Worm (Caenorhabditis elegans) whole organism, L1 larva: ENCODE data around the gene Y105C5A.15.

Experiments used
- F16B12.6 ChIP-seq: fragments of 150-350 bp; optimal IDR thresholded peaks from 2 replicates; lab custom pipeline; 2014; ENCODE audit warnings: missing biosample characterization, missing genetic modification characterization
- Y116A8C.19 ChIP-seq: sonication (generic microtip); optimal IDR thresholded peaks from 2 replicates; lab custom pipeline; 2016; ENCODE audit warnings: missing compliant biosample characterization, missing genetic modification characterization, borderline replicate concordance
- ceh-8 ChIP-seq: fragments of 200-800 bp; sonication (Bioruptor generic); optimal IDR thresholded peaks from 2 replicates; lab custom pipeline; 2018; ENCODE audit warnings: mild to moderate bottlenecking, missing genetic modification characterization, moderate library complexity, missing compliant biosample characterization
- ceh-82 ChIP-seq, 3 experiments: fragments of 150-350 bp in 1 of 3; sonication (generic microtip) in 2 of 3; optimal IDR thresholded peaks; 2 replicates each; lab custom pipeline; 2014 to 2017; ENCODE audit warnings: missing biosample characterization in 3 of 3, missing genetic modification characterization in 3 of 3
- ceh-88 ChIP-seq: fragments of 200-800 bp; sonication (Bioruptor generic); IDR thresholded peaks from 2 replicates; pipeline ENCODE4 v1.3.6; 2022; ENCODE audit warnings: missing genetic modification characterization, missing compliant biosample characterization
- ceh-90 ChIP-seq: sonication (generic microtip); optimal IDR thresholded peaks from 2 replicates; lab custom pipeline; 2016; ENCODE audit warnings: missing genetic modification characterization, missing compliant biosample characterization
- dsc-1 ChIP-seq: sonication (generic microtip); optimal IDR thresholded peaks from 2 replicates; lab custom pipeline; 2016; ENCODE audit warnings: mild to moderate bottlenecking, missing genetic modification characterization, missing compliant biosample characterization
- egl-13 ChIP-seq: sonication (generic microtip); optimal IDR thresholded peaks from 2 replicates; lab custom pipeline; 2016; ENCODE audit warnings: missing genotype, missing genetic modification reagents, missing genetic modification characterization, missing compliant biosample characterization
- elt-3 ChIP-seq, 6 experiments: fragments of 150-350 bp in 1 of 6; sonication (generic microtip); optimal IDR thresholded peaks; 2 replicates each; lab custom pipeline; 2017 to 2018; ENCODE audit warnings: missing biosample characterization in 6 of 6, missing genetic modification characterization in 6 of 6, inconsistent platforms in 1 of 6
- fkh-4 ChIP-seq: sonication (generic microtip); optimal IDR thresholded peaks from 2 replicates; lab custom pipeline; 2016; ENCODE audit warnings: missing compliant biosample characterization, missing genetic modification characterization, borderline replicate concordance
- fos-1 ChIP-seq: fragments of 150-350 bp; optimal IDR thresholded peaks from 2 replicates; lab custom pipeline; 2014; ENCODE audit warnings: missing biosample characterization, missing genetic modification characterization
- hlh-4 ChIP-seq: sonication (generic microtip); optimal IDR thresholded peaks from 2 replicates; lab custom pipeline; 2016; ENCODE audit warnings: mild to moderate bottlenecking, missing genetic modification characterization, missing compliant biosample characterization
- irx-1 ChIP-seq: sonication (generic microtip); optimal IDR thresholded peaks from 2 replicates; lab custom pipeline; 2016; ENCODE audit warnings: missing genetic modification characterization, missing compliant biosample characterization
- isw-1 ChIP-seq: fragments of 200-800 bp; sonication (Bioruptor generic); IDR thresholded peaks from 2 replicates; pipeline ENCODE4 v1.3.6; 2022; ENCODE audit warnings: missing genetic modification characterization, missing compliant biosample characterization
- jun-1 ChIP-seq: fragments of 150-350 bp; optimal IDR thresholded peaks from 2 replicates; lab custom pipeline; 2014; ENCODE audit warnings: missing biosample characterization, missing genetic modification reagents, missing genetic modification characterization
- lin-14 ChIP-seq: fragments of 200-800 bp; sonication (Bioruptor generic); optimal IDR thresholded peaks from 2 replicates; lab custom pipeline; 2018; ENCODE audit warnings: mild to moderate bottlenecking, missing genetic modification characterization, moderate library complexity, missing compliant biosample characterization
- lin-35 ChIP-seq, 2 experiments: fragments of 150-350 bp; optimal IDR thresholded peaks; 2 replicates each; lab custom pipeline; 2014; ENCODE audit warnings: missing biosample characterization in 2 of 2, missing genetic modification characterization in 2 of 2, missing genetic modification reagents in 2 of 2
- lsy-2 ChIP-seq, 2 experiments: fragments of 150-350 bp; optimal IDR thresholded peaks; 2 replicates each; lab custom pipeline; 2014; ENCODE audit warnings: missing biosample characterization in 2 of 2, missing genetic modification characterization in 2 of 2
- mab-9 ChIP-seq: fragments of 200-800 bp; sonication (Bioruptor generic); IDR thresholded peaks from 2 replicates; pipeline ENCODE4 v1.3.6; 2022; ENCODE audit warnings: missing genetic modification reagents, missing genetic modification characterization, missing compliant biosample characterization
- mef-2 ChIP-seq: fragments of 150-350 bp; optimal IDR thresholded peaks from 2 replicates; lab custom pipeline; 2014; ENCODE audit warnings: missing biosample characterization, missing genetic modification characterization
- nhr-11 ChIP-seq: fragments of 150-350 bp; optimal IDR thresholded peaks from 2 replicates; lab custom pipeline; 2014; ENCODE audit warnings: missing biosample characterization, missing genetic modification characterization
- nhr-20 ChIP-seq: sonication (generic microtip); optimal IDR thresholded peaks from 2 replicates; lab custom pipeline; 2016; ENCODE audit warnings: mild to moderate bottlenecking, missing genetic modification characterization, missing compliant biosample characterization
- nhr-237 ChIP-seq: fragments of 150-350 bp; optimal IDR thresholded peaks from 2 replicates; lab custom pipeline; 2014; ENCODE audit warnings: missing biosample characterization, missing genetic modification characterization
- nhr-28 ChIP-seq: fragments of 150-350 bp; optimal IDR thresholded peaks from 2 replicates; lab custom pipeline; 2014; ENCODE audit warnings: missing biosample characterization, missing genetic modification characterization
- nhr-47 ChIP-seq: sonication (generic microtip); optimal IDR thresholded peaks from 2 replicates; lab custom pipeline; 2016; ENCODE audit warnings: mild to moderate bottlenecking, missing genetic modification characterization, moderate library complexity, missing compliant biosample characterization
- nhr-71 ChIP-seq: sonication (generic microtip); optimal IDR thresholded peaks from 2 replicates; lab custom pipeline; 2016; ENCODE audit warnings: mild to moderate bottlenecking, missing genetic modification characterization, moderate library complexity, missing compliant biosample characterization
- nhr-76 ChIP-seq: sonication (generic microtip); optimal IDR thresholded peaks from 2 replicates; lab custom pipeline; 2017; ENCODE audit warnings: missing biosample characterization, missing genetic modification characterization
- nhr-84 ChIP-seq: sonication (generic microtip); optimal IDR thresholded peaks from 2 replicates; lab custom pipeline; 2017; ENCODE audit warnings: missing biosample characterization, missing genetic modification characterization
- nhr-85 ChIP-seq: sonication (generic microtip); peaks from one replicate; lab custom pipeline; 2016; ENCODE audit warnings: missing genetic modification characterization, inconsistent platforms, missing compliant biosample characterization
- nhr-90 ChIP-seq: sonication (generic microtip); optimal IDR thresholded peaks from 2 replicates; lab custom pipeline; 2016; ENCODE audit warnings: mild to moderate bottlenecking, missing genetic modification characterization, missing compliant biosample characterization; ENCODE audit not compliant: poor library complexity
- pax-3 ChIP-seq: fragments of 200-800 bp; sonication (Bioruptor generic); optimal IDR thresholded peaks from 2 replicates; lab custom pipeline; 2018; ENCODE audit warnings: mild to moderate bottlenecking, missing genetic modification characterization, moderate library complexity, missing compliant biosample characterization
- pqm-1 ChIP-seq: sonication (generic microtip); optimal IDR thresholded peaks from 3 replicates; lab custom pipeline; 2017; ENCODE audit warnings: missing biosample characterization, missing genetic modification characterization
- snpc-4 ChIP-seq: fragments of 150-350 bp; optimal IDR thresholded peaks from 2 replicates; lab custom pipeline; 2014; ENCODE audit warnings: missing biosample characterization, missing genetic modification characterization
- snu-23 ChIP-seq: sonication (generic microtip); optimal IDR thresholded peaks from 2 replicates; lab custom pipeline; 2016; ENCODE audit warnings: missing genetic modification characterization, missing compliant biosample characterization
- sptf-1 ChIP-seq: fragments of 150-350 bp; optimal IDR thresholded peaks from 2 replicates; lab custom pipeline; 2014; ENCODE audit warnings: missing biosample characterization, missing genetic modification characterization
- tlp-1 ChIP-seq: fragments of 150-350 bp; optimal IDR thresholded peaks from 2 replicates; lab custom pipeline; 2014; ENCODE audit warnings: missing biosample characterization, missing genetic modification characterization
- vab-15 ChIP-seq: sonication (generic microtip); optimal IDR thresholded peaks from 2 replicates; lab custom pipeline; 2017; ENCODE audit warnings: missing genotype, mild to moderate bottlenecking, missing genetic modification characterization, missing compliant biosample characterization
- zip-4 ChIP-seq: fragments of 200-800 bp; sonication (Bioruptor generic); optimal IDR thresholded peaks from 2 replicates; lab custom pipeline; 2018; ENCODE audit warnings: mild to moderate bottlenecking, missing genetic modification characterization, moderate library complexity, missing compliant biosample characterization

Gene Y105C5A.15

DNA sequence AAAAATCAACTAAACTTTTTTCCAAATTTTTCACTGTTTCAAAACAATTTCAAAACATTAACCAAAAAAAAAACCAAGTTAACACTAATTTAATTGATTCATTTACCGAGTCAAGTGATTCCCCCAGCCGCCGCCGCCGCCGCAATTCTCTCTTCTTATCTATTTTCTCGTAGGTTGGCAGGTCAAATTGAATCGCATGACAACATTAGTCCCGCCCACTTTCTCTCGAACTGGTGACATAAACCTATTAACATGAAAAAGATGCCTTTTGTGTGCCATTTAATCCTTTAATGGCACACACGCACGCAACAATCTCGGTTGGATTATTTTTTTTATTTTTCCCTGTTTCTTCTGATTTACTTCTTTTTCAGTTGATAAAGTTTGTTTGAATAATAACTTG is 13.0 kb downstream of the Y105C5A.15 start (continued):
- TF ChIP-seq sptf-1 (tag; lab: Kevin White, UChicago) (no peak), nhr-20 (tag; lab: Kevin White, UChicago) (peak; percentile 54), lsy-2 (tag; optimal IDR thresholded peaks at IDR 0.05; lab: Kevin White, UChicago) (peak; percentile 21 to 32), irx-1 (tag; lab: Kevin White, UChicago) (no peak), nhr-28 (tag; lab: Kevin White, UChicago) (no peak), snu-23 (GFP tag; lab: Kevin White, UChicago) (peak; percentile 49), Y116A8C.19 (tag; lab: Kevin White, UChicago) (no peak), nhr-84 (no peak), dsc-1 (tag; lab: Kevin White, UChicago) (peak; percentile 51), lin-35 (GFP tag; optimal IDR thresholded peaks at IDR 0.05; lab: Kevin White, UChicago) (peak in 1 of 2 experiments; percentile 59), ceh-8 (no peak), hlh-4 (tag; lab: Kevin White, UChicago) (no peak), nhr-90 (tag; lab: Kevin White, UChicago) (peak; percentile 44), ceh-82 (tag; optimal IDR thresholded peaks at IDR 0.05; lab: Kevin White, UChicago) (no peak), nhr-71 (peak; percentile 48), mef-2 (tag; lab: Kevin White, UChicago) (no peak), nhr-237 (tag; lab: Kevin White, UChicago) (no peak), nhr-85 (tag; lab: Kevin White, UChicago) (peak; percentile 79), elt-3 (tag; optimal IDR thresholded peaks at IDR 0.05; lab: Kevin White, UChicago) (peak in 1 of 6 experiments; percentile 58), F16B12.6 (no peak), ceh-90 (no peak), nhr-47 (tag; lab: Kevin White, UChicago) (peak; percentile 27), vab-15 (peak; percentile 38), ceh-88 (no peak), pqm-1 (tag; lab: Kevin White, UChicago) (no peak), nhr-11 (tag; lab: Kevin White, UChicago) (no peak), fkh-4 (no peak), isw-1 (GFP tag; lab: Robert Waterston, UW) (no peak), pax-3 (tag; lab: Kevin White, UChicago) (no peak), mab-9 (GFP tag; lab: Robert Waterston, UW) (no peak), zip-4 (GFP tag; lab: Kevin White, UChicago) (no peak), nhr-76 (tag; lab: Kevin White, UChicago) (no peak), fos-1 (tag; lab: Kevin White, UChicago) (no peak), jun-1 (tag; lab: Kevin White, UChicago) (no peak), tlp-1 (tag; lab: Kevin White, UChicago) (no peak), snpc-4 (tag; lab: Kevin White, UChicago) (no peak), lin-14 (GFP tag; lab: Kevin White, UChicago) (peak; percentile 74), egl-13 (tag; lab: Kevin White, UChicago) (no peak)

DNA sequence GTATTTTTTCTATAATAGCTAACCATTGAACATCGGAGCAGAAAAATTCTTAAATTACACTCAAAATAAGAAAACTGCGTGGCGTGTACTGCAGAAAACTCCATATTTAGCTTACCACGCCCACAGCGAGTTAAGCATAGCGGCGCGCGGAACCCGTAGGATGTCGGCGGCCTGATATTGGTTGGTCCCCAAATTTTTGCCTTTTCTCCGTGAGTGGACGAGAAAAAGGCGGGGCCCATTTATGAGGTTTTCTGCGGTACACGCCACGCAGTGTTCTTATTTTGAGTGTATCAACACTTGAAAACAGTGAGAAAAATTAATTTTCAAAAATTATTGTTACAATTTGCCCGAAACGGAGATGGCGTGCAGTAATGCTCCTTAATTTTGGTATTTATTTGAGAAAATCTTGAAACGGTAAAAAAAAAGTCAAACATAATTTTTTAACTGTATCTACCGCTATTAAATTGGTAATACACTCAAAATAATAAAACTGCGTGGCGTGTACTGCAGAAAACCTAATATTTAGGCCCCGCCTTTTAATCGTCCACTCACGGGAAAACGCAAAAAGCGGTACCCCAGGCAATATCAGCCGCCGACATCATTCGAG is 14.7 kb downstream of the Y105C5A.15 start:
- TF ChIP-seq snpc-4 (tag; lab: Kevin White, UChicago) (peak; percentile 30), mab-9 (GFP tag; lab: Robert Waterston, UW) (0 out of 2 replicates have a peak, but pooled peaks have one; percentile 12)

DNA sequence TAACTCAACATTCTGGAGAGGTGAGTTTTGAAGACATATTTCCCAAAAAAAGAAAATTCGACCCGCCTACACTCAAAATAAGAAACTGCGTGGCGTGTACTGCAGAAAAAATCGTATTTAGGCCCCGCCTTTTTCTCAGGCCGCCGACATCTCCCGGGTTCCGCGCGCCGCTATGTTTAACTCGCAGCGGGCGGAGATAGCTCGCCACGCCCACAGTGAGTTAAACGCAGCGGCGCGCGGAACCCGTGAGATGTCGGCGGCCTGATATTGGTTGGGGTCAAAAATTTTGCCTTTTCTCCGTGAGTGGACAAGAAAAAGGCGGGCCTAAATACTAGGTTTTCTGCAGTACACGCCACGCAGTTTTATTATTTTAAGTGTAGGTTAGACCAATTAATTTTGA is 29.4 kb downstream of the Y105C5A.15 start:
- no peak for TF ChIP-seq nhr-90 (tag; lab: Kevin White, UChicago)
- no peak for TF ChIP-seq nhr-84
- TF ChIP-seq sptf-1 (tag; lab: Kevin White, UChicago), result no peak
- TF ChIP-seq nhr-76 (tag; lab: Kevin White, UChicago), result no peak
- no peak for TF ChIP-seq nhr-85 (tag; lab: Kevin White, UChicago)
